Worm (Caenorhabditis elegans) whole organism, L3 larva: Measurements from ENCODE around the gene C17B7.12.

Source experiments
- fos-1 ChIP-seq: fragments of 150-350 bp; optimal IDR thresholded peaks from 2 replicates; lab custom pipeline; 2014; ENCODE audit warnings: missing biosample characterization, missing genetic modification characterization
- nhr-12 ChIP-seq: fragments of 150-350 bp; optimal IDR thresholded peaks from 2 replicates; lab custom pipeline; 2014; ENCODE audit warnings: missing biosample characterization, missing genetic modification characterization
- nhr-77 ChIP-seq: fragments of 150-350 bp; optimal IDR thresholded peaks from 2 replicates; lab custom pipeline; 2014; ENCODE audit warnings: missing biosample characterization, missing genetic modification characterization
- pha-4 ChIP-seq: fragments of 150-350 bp; optimal IDR thresholded peaks from 2 replicates; lab custom pipeline; 2014; ENCODE audit warnings: missing biosample characterization, missing genetic modification reagents, missing genetic modification characterization
- ztf-11 ChIP-seq: fragments of 150-350 bp; optimal IDR thresholded peaks from 2 replicates; lab custom pipeline; 2014; ENCODE audit warnings: missing biosample characterization, missing genetic modification characterization

ce11 chrV:3344001-3344400 is 9.0 kb upstream of the C17B7.12 start:
- no peak for TF ChIP-seq ztf-11 (tag; lab: Kevin White, UChicago)
- no peak for TF ChIP-seq pha-4
- no peak for TF ChIP-seq nhr-12 (tag; lab: Kevin White, UChicago)
- no peak for TF ChIP-seq fos-1
- no peak for TF ChIP-seq nhr-77 (tag; lab: Kevin White, UChicago)
